Worm (Caenorhabditis elegans) whole organism, L3 larva: Measurements from ENCODE around the gene M02E1.1.

Experiments used
- ceh-82 ChIP-seq: fragments of 150-350 bp; optimal IDR thresholded peaks from 2 replicates; lab custom pipeline; 2014; ENCODE audit warnings: missing biosample characterization, missing genetic modification characterization
- elt-2 ChIP-seq: sonication (generic microtip); optimal IDR thresholded peaks from 2 replicates; lab custom pipeline; 2016; ENCODE audit warnings: missing genetic modification reagents, mild to moderate bottlenecking, missing genetic modification characterization, missing compliant biosample characterization
- nhr-12 ChIP-seq: fragments of 150-350 bp; optimal IDR thresholded peaks from 2 replicates; lab custom pipeline; 2014; ENCODE audit warnings: missing biosample characterization, missing genetic modification characterization
- nhr-77 ChIP-seq: fragments of 150-350 bp; optimal IDR thresholded peaks from 2 replicates; lab custom pipeline; 2014; ENCODE audit warnings: missing biosample characterization, missing genetic modification characterization

ce11 chrX:381029-381428 lies 55.1 kb downstream of the M02E1.1 start:
- no peak for TF ChIP-seq ceh-82 (tag; lab: Kevin White, UChicago)
- no peak for TF ChIP-seq elt-2
- no peak for TF ChIP-seq nhr-77 (tag; lab: Kevin White, UChicago)
- TF ChIP-seq nhr-12 (tag; lab: Kevin White, UChicago) = no peak
